Fruit fly (Drosophila melanogaster): ENCODE results near the gene CG31862.

DNA sequence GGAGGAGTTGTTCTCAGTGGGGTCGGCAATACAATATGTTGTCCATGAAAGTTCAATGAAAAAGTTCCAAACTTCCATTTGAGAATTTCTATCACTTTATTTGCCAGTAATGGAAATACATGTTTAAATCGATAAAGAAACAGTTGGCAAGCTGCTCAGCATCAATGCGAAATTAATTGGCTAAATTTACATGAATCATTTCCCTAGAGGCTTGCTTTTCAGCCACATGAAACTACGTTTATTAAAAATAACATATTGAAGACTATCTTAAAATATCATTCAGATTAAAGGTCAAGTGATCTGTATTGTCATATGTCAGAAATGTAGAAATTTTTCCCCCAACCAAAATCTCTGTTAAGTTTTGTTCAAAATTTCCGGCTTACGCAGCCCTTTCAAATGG lies 17.5 kb downstream of the CG31862 start, which contains the start of gene CG17010:
- TF ChIP-seq CG8632 (GFP tag; optimal IDR thresholded peaks at IDR 0.05) (no peak), Met (GFP tag; optimal IDR thresholded peaks at IDR 0.05) (no peak), Smox (GFP tag; optimal IDR thresholded peaks at IDR 0.05) (no peak), CG16779 (tag; optimal IDR thresholded peaks at IDR 0.05) (no peak)
